Worm (Caenorhabditis elegans) whole organism, young adult: ENCODE measurements around the gene ZK1290.1.
A peak's percentile ranks its signal among the peaks of the same experiment; 100 is the strongest.

Source experiments
- B0035.1 ChIP-seq: sonication (generic microtip); optimal IDR thresholded peaks from 2 replicates; lab custom pipeline; 2016; ENCODE audit warnings: missing genetic modification characterization, mild to moderate bottlenecking, missing compliant biosample characterization, missing genotype, missing genetic modification reagents
- B0336.3 ChIP-seq: fragments of 200-800 bp; sonication (Bioruptor generic); IDR thresholded peaks from 2 replicates; pipeline ENCODE4 v1.3.6; 2022; ENCODE audit warnings: missing genetic modification characterization, missing compliant biosample characterization
- F33H1.4 ChIP-seq: fragments of 200-800 bp; sonication (Bioruptor generic); IDR thresholded peaks from 2 replicates; pipeline ENCODE4 v1.3.6; 2022; ENCODE audit warnings: missing genetic modification reagents, missing genetic modification characterization, missing compliant biosample characterization
- F52B5.7 ChIP-seq: sonication (generic microtip); optimal IDR thresholded peaks from 2 replicates; lab custom pipeline; 2016; ENCODE audit warnings: mild to moderate bottlenecking, missing genetic modification characterization, missing compliant biosample characterization
- K11D2.4 ChIP-seq: fragments of 200-800 bp; sonication (Bioruptor generic); IDR thresholded peaks from 2 replicates; pipeline ENCODE4 v1.3.6; 2022; ENCODE audit warnings: missing genetic modification reagents, missing genetic modification characterization, missing compliant biosample characterization
- Y56A3A.18 ChIP-seq: fragments of 200-800 bp; sonication (Bioruptor generic); IDR thresholded peaks from 2 replicates; pipeline ENCODE4 v1.3.6; 2022; ENCODE audit warnings: missing genetic modification reagents, missing genetic modification characterization, missing compliant biosample characterization
- ama-1 ChIP-seq, 3 experiments: fragments of 150-350 bp in 1 of 3; sonication (generic microtip) in 2 of 3; optimal IDR thresholded peaks; 2 replicates each; lab custom pipeline; 2014 to 2018; ENCODE audit warnings: missing biosample characterization in 2 of 3, missing genetic modification characterization in 2 of 3, missing genetic modification reagents in 2 of 3
- cebp-2 ChIP-seq: fragments of 200-800 bp; sonication (Bioruptor generic); IDR thresholded peaks from 2 replicates; pipeline ENCODE4 v1.3.6; 2022; ENCODE audit warnings: missing genetic modification characterization, missing compliant biosample characterization
- chd-7 ChIP-seq: sonication (generic microtip); optimal IDR thresholded peaks from 2 replicates; lab custom pipeline; 2016; ENCODE audit warnings: mild to moderate bottlenecking, missing genetic modification characterization, moderate library complexity, missing compliant biosample characterization
- die-1 ChIP-seq: sonication (generic microtip); optimal IDR thresholded peaks from 2 replicates; lab custom pipeline; 2016; ENCODE audit warnings: missing genotype, mild to moderate bottlenecking, missing genetic modification characterization, missing compliant biosample characterization
- dpff-1 ChIP-seq: sonication (generic microtip); optimal IDR thresholded peaks from 2 replicates; lab custom pipeline; 2017; ENCODE audit warnings: mild to moderate bottlenecking, missing genetic modification characterization, missing compliant biosample characterization
- dpl-1 ChIP-seq: fragments of 150-350 bp; optimal IDR thresholded peaks from 2 replicates; lab custom pipeline; 2014; ENCODE audit warnings: missing biosample characterization, missing genetic modification reagents, missing genetic modification characterization
- egl-18 ChIP-seq: fragments of 200-800 bp; sonication (Bioruptor generic); IDR thresholded peaks from 2 replicates; pipeline ENCODE4 v1.3.6; 2022; ENCODE audit warnings: missing genetic modification reagents, missing genetic modification characterization, missing compliant biosample characterization
- hlh-12 ChIP-seq: sonication (generic microtip); optimal IDR thresholded peaks from 2 replicates; lab custom pipeline; 2016; ENCODE audit warnings: missing genetic modification characterization, missing compliant biosample characterization
- hmg-1.2 ChIP-seq: fragments of 200-800 bp; sonication (Bioruptor generic); IDR thresholded peaks from 2 replicates; pipeline ENCODE4 v1.3.6; 2022; ENCODE audit warnings: missing genetic modification reagents, missing genetic modification characterization, missing compliant biosample characterization
- hrde-1 ChIP-seq: sonication (generic microtip); optimal IDR thresholded peaks from 2 replicates; lab custom pipeline; 2016; ENCODE audit warnings: missing genetic modification characterization, mild to moderate bottlenecking, missing compliant biosample characterization, moderate library complexity, missing genotype, missing genetic modification reagents, borderline replicate concordance
- hsf-1 ChIP-seq: fragments of 200-800 bp; sonication (Bioruptor generic); IDR thresholded peaks from 2 replicates; pipeline ENCODE4 v1.3.6; 2022; ENCODE audit warnings: missing genetic modification reagents, missing genetic modification characterization, missing compliant biosample characterization
- lin-40 ChIP-seq: sonication (generic microtip); optimal IDR thresholded peaks from 2 replicates; lab custom pipeline; 2016; ENCODE audit warnings: missing genetic modification characterization, mild to moderate bottlenecking, missing compliant biosample characterization, missing genotype, missing genetic modification reagents
- lsl-1 ChIP-seq: fragments of 200-800 bp; sonication (Bioruptor generic); optimal IDR thresholded peaks from 2 replicates; lab custom pipeline; 2018; ENCODE audit warnings: mild to moderate bottlenecking, missing genetic modification characterization, moderate library complexity, missing compliant biosample characterization
- madf-3 ChIP-seq: fragments of 200-800 bp; sonication (Bioruptor generic); IDR thresholded peaks from 2 replicates; pipeline ENCODE4 v1.3.6; 2022; ENCODE audit warnings: missing genetic modification reagents, missing genetic modification characterization, missing compliant biosample characterization
- madf-8 ChIP-seq: fragments of 200-800 bp; sonication (Bioruptor generic); conservative IDR thresholded peaks from 2 replicates; pipeline ENCODE4 v1.3.6; 2022; ENCODE audit warnings: missing genetic modification reagents, missing genetic modification characterization, missing compliant biosample characterization
- mel-28 ChIP-seq: sonication (generic microtip); optimal IDR thresholded peaks from 2 replicates; lab custom pipeline; 2016; ENCODE audit warnings: borderline replicate concordance, mild to moderate bottlenecking, missing genetic modification characterization, missing compliant biosample characterization
- mxl-1 ChIP-seq: sonication (generic microtip); optimal IDR thresholded peaks from 2 replicates; lab custom pipeline; 2016; ENCODE audit warnings: missing genetic modification characterization, missing compliant biosample characterization
- nfya-1 ChIP-seq: sonication (generic microtip); optimal IDR thresholded peaks from 2 replicates; lab custom pipeline; 2017; ENCODE audit warnings: antibody characterized with exemption, missing compliant biosample characterization, missing genetic modification characterization, borderline replicate concordance; ENCODE audit not compliant: insufficient read depth
- nfya-2 ChIP-seq: fragments of 200-800 bp; sonication (Bioruptor generic); IDR thresholded peaks from 2 replicates; pipeline ENCODE4 v1.3.6; 2022; ENCODE audit warnings: missing genetic modification reagents, missing genetic modification characterization, missing compliant biosample characterization
- nhr-120 ChIP-seq: fragments of 200-800 bp; sonication (Bioruptor generic); IDR thresholded peaks from 2 replicates; pipeline ENCODE4 v1.3.6; 2022; ENCODE audit warnings: missing genetic modification characterization, missing compliant biosample characterization
- nhr-80 ChIP-seq: sonication (generic microtip); optimal IDR thresholded peaks from 2 replicates; lab custom pipeline; 2016; ENCODE audit warnings: missing genetic modification characterization, missing compliant biosample characterization
- rcor-1 ChIP-seq: fragments of 200-800 bp; sonication (Bioruptor generic); IDR thresholded peaks from 2 replicates; pipeline ENCODE4 v1.3.6; 2022; ENCODE audit warnings: missing genetic modification reagents, missing genetic modification characterization, missing compliant biosample characterization
- sdz-38 ChIP-seq: sonication (generic microtip); optimal IDR thresholded peaks from 2 replicates; lab custom pipeline; 2016; ENCODE audit warnings: missing genotype, missing genetic modification characterization, missing compliant biosample characterization
- sea-2 ChIP-seq: fragments of 200-800 bp; sonication (Bioruptor generic); IDR thresholded peaks from 2 replicates; pipeline ENCODE4 v1.3.6; 2022; ENCODE audit warnings: missing genetic modification characterization, missing compliant biosample characterization
- sptf-2 ChIP-seq: fragments of 200-800 bp; sonication (Bioruptor generic); optimal IDR thresholded peaks from 2 replicates; lab custom pipeline; 2018; ENCODE audit warnings: mild to moderate bottlenecking, missing genetic modification characterization, missing compliant biosample characterization
- tbp1 ChIP-seq: fragments of 200-800 bp; sonication (Bioruptor generic); optimal IDR thresholded peaks from 2 replicates; lab custom pipeline; 2018; ENCODE audit warnings: mild to moderate bottlenecking, missing genetic modification characterization, missing compliant biosample characterization
- zfh-2 ChIP-seq: fragments of 200-800 bp; sonication (Bioruptor generic); conservative IDR thresholded peaks from 2 replicates; pipeline ENCODE4 v1.3.6; 2022; ENCODE audit warnings: missing genetic modification reagents, missing genetic modification characterization, missing compliant biosample characterization
- ztf-26 ChIP-seq: sonication (generic microtip); optimal IDR thresholded peaks from 2 replicates; lab custom pipeline; 2017; ENCODE audit warnings: missing genetic modification characterization, missing compliant biosample characterization
- ztf-28 ChIP-seq: fragments of 200-800 bp; sonication (Bioruptor generic); IDR thresholded peaks from 2 replicates; pipeline ENCODE4 v1.3.6; 2022; ENCODE audit warnings: missing genetic modification reagents, missing genetic modification characterization, missing compliant biosample characterization
- ztf-3 ChIP-seq: fragments of 200-800 bp; sonication (Bioruptor generic); optimal IDR thresholded peaks from 2 replicates; lab custom pipeline; 2018; ENCODE audit warnings: mild to moderate bottlenecking, missing genetic modification characterization, missing compliant biosample characterization
- ztf-6 ChIP-seq: fragments of 200-800 bp; sonication (Bioruptor generic); IDR thresholded peaks from 2 replicates; pipeline ENCODE4 v1.3.6; 2022; ENCODE audit warnings: missing genetic modification reagents, missing genetic modification characterization, missing compliant biosample characterization

ZK1290.1 gene

DNA sequence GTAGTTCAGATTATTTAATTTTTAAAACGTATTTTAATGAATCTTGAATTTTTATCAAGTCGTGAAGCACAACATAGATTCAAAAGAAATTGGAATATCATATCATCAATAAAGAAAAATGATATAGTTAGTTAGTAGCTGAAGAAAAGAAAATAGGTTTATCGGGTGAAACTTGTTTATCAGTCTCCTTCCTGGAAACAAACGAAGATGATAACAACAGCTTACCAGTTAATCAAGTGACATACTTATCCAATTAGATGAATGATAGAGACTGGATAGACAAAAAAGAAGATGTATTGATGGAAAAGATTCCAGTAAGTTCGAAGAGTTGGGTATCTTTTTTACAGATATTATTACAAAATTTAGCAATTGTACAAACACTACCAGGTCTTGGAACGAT, 18.6 kb upstream of the ZK1290.1 start:
- TF ChIP-seq ama-1 (optimal IDR thresholded peaks at IDR 0.05; lab: Kevin White, UChicago) (no peak), ama-1 (GFP tag; optimal IDR thresholded peaks at IDR 0.05; lab: Kevin White, UChicago) (no peak), mel-28 (tag; lab: Kevin White, UChicago) (no peak), F52B5.7 (tag; lab: Kevin White, UChicago) (no peak), tbp1 (GFP tag; lab: Kevin White, UChicago) (no peak), hmg-1.2 (GFP tag; lab: Robert Waterston, UW) (no peak), mxl-1 (tag; lab: Kevin White, UChicago) (no peak), lin-40 (tag; lab: Kevin White, UChicago) (no peak), lsl-1 (GFP tag; lab: Kevin White, UChicago) (no peak), dpff-1 (tag; lab: Kevin White, UChicago) (no peak), nfya-2 (GFP tag; lab: Robert Waterston, UW) (no peak)

DNA sequence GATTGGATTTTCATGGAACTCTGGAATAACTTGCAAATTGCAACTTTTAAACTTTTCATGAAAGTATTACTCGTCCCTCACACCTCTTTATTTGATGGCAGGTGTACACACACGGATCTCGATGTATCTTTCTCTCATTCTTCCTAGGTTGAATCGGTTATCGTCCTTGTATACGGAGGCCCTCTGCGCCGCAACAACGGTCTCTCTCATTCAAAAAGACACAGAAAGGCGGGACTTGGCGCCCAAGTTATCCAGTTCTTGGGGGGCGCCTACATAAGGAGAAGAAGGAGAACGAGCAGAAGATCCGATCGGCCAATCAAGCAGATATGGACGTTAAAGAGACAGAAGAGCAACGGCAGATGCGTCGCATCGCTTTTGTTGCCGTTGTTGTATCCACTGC, 17.8 kb upstream of the ZK1290.1 start, which contains the start of gene rol-8:
TSS of gene rol-8 (plus strand) at position 301 of the 400 bp plus-strand sequence.
- TF ChIP-seq ztf-3 (no peak), madf-3 (no peak), ztf-28 (GFP tag; lab: Robert Waterston, UW) (no peak), tbp1 (GFP tag; lab: Kevin White, UChicago) (no peak), hrde-1 (no peak), nhr-80 (tag; lab: Kevin White, UChicago) (no peak), die-1 (tag; lab: Kevin White, UChicago) (no peak), chd-7 (tag; lab: Kevin White, UChicago) (no peak), B0035.1 (tag; lab: Kevin White, UChicago) (no peak), nfya-1 (tag; lab: Kevin White, UChicago) (no peak), K11D2.4 (GFP tag; lab: Robert Waterston, UW) (no peak)

DNA sequence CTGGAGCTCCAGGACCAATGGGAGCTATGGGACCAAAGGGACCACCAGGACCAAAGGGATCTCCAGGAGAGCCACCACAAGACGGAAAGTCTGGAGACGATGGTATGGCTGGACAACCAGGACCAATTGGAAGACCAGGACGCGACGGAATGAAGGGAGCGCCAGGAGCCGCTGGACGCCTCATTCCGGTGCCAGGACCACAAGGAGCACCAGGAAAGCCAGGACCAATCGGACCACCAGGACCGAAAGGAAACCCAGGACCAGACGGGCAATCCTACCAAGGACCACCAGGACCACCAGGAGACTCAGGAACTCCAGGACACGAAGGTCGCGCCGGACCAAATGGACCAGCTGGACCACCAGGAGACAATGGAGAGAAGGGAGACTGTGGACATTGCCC, 16.8 kb upstream of the ZK1290.1 start:
- TF ChIP-seq hmg-1.2 (GFP tag; lab: Robert Waterston, UW) = no peak
- TF ChIP-seq zfh-2 = peak; percentile 64; the same call in 1 of the 2 replicates

DNA sequence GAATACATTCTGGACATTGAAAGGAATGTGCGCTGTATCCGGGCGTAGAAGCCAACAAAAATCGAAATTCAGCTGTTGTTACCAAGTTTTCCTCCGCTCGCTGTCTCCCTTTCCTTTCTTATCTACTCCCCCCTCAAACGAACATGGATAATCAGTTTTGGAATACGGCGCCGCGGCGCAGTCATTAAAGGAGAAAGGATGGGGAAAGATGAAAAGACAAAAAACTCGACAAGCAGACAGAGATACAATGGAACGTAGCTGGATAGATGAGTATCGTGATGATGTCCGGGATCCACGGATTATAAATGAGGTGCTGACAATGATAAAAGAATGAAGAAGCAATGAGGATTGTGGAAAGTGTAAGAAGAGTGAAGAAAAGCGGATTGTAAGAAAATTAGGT, 16.2 kb upstream of the ZK1290.1 start:
- TF ChIP-seq rcor-1 (GFP tag; lab: Robert Waterston, UW) (no peak), ztf-26 (tag; lab: Kevin White, UChicago) (no peak)

DNA sequence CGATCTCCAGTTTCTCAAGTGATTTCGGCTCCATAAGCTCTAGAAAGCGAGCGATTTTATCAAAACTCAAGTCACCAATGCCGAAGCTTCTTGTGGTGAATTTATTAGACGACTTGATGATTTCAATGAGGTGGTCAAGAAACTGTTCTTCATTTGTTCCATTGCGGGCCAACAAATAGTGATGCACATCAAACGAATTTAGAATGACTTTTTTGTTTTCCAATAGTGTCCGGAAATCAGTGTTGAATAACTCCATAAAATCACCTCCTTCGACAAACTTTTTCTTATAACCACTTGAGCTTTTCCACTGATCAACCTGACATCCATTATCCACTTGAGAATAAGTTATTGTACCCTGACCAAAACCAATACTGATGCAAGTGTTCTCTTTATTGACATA, 14.3 kb upstream of the ZK1290.1 start:
- TF ChIP-seq B0336.3 (GFP tag; lab: Robert Waterston, UW) (no peak), nhr-80 (tag; lab: Kevin White, UChicago) (no peak), dpl-1 (GFP tag; lab: Kevin White, UChicago) (no peak), sptf-2 (GFP tag; lab: Kevin White, UChicago) (no peak), hsf-1 (GFP tag; lab: Robert Waterston, UW) (no peak), mxl-1 (tag; lab: Kevin White, UChicago) (no peak), F33H1.4 (GFP tag; lab: Robert Waterston, UW) (no peak), ama-1 (optimal IDR thresholded peaks at IDR 0.05; lab: Kevin White, UChicago) (no peak), ama-1 (GFP tag; optimal IDR thresholded peaks at IDR 0.05; lab: Kevin White, UChicago) (no peak), ztf-6 (GFP tag; lab: Robert Waterston, UW) (no peak), sdz-38 (no peak), mel-28 (tag; lab: Kevin White, UChicago) (no peak), Y56A3A.18 (no peak), cebp-2 (GFP tag; lab: Robert Waterston, UW) (no peak), sea-2 (GFP tag; lab: Robert Waterston, UW) (no peak), nhr-120 (no peak), madf-3 (no peak), madf-8 (no peak), egl-18 (GFP tag; lab: Robert Waterston, UW) (no peak), hlh-12 (no peak)
